Worm (Caenorhabditis elegans) whole organism, mixed stage, embryonic: ENCODE measurements around the gene cutl-21.

ENCODE experiments used
- M03D4.4 ChIP-seq: sonication (generic microtip); optimal IDR thresholded peaks from 2 replicates; lab custom pipeline; 2017; ENCODE audit warnings: mild to moderate bottlenecking, missing genetic modification characterization, missing compliant biosample characterization
- bed-3 ChIP-seq: fragments of 200-800 bp; sonication (Bioruptor generic); optimal IDR thresholded peaks from 3 replicates; lab custom pipeline; 2018; ENCODE audit warnings: mild to moderate bottlenecking, missing genetic modification characterization, moderate library complexity, missing compliant biosample characterization
- ceh-39 ChIP-seq: fragments of 150-350 bp; optimal IDR thresholded peaks from 2 replicates; lab custom pipeline; 2014; ENCODE audit warnings: missing biosample characterization, missing genetic modification characterization
- ceh-43 ChIP-seq: fragments of 200-800 bp; sonication (Bioruptor generic); optimal IDR thresholded peaks from 2 replicates; lab custom pipeline; 2018; ENCODE audit warnings: mild to moderate bottlenecking, missing genetic modification characterization, moderate library complexity, missing compliant biosample characterization
- ceh-83 ChIP-seq: fragments of 200-800 bp; sonication (Bioruptor generic); optimal IDR thresholded peaks from 2 replicates; lab custom pipeline; 2018; ENCODE audit warnings: mild to moderate bottlenecking, missing genetic modification characterization, missing compliant biosample characterization
- ces-1 ChIP-seq: fragments of 150-350 bp; optimal IDR thresholded peaks from 2 replicates; lab custom pipeline; 2014; ENCODE audit warnings: missing biosample characterization, missing genetic modification reagents, missing genetic modification characterization
- cnd-1 ChIP-seq: fragments of 200-800 bp; sonication (Bioruptor generic); optimal IDR thresholded peaks from 2 replicates; lab custom pipeline; 2018; ENCODE audit warnings: mild to moderate bottlenecking, missing genetic modification characterization, missing compliant biosample characterization
- drap-1 ChIP-seq: fragments of 200-800 bp; sonication (Bioruptor generic); optimal IDR thresholded peaks from 3 replicates; lab custom pipeline; 2018; ENCODE audit warnings: mild to moderate bottlenecking, missing genetic modification characterization, missing compliant biosample characterization
- elt-1 ChIP-seq: sonication (generic microtip); optimal IDR thresholded peaks from 2 replicates; lab custom pipeline; 2017; ENCODE audit warnings: missing genetic modification characterization, mild to moderate bottlenecking, missing compliant biosample characterization, antibody characterized with exemption, moderate library complexity, borderline replicate concordance; ENCODE audit not compliant: insufficient read depth
- elt-3 ChIP-seq: fragments of 150-350 bp; optimal IDR thresholded peaks from 2 replicates; lab custom pipeline; 2014; ENCODE audit warnings: missing biosample characterization, missing genetic modification characterization
- flh-1 ChIP-seq: fragments of 200-800 bp; sonication (Bioruptor generic); optimal IDR thresholded peaks from 2 replicates; lab custom pipeline; 2018; ENCODE audit warnings: mild to moderate bottlenecking, missing genetic modification characterization, moderate library complexity, missing compliant biosample characterization
- ham-2 ChIP-seq: fragments of 200-800 bp; sonication (Bioruptor generic); optimal IDR thresholded peaks from 2 replicates; lab custom pipeline; 2018; ENCODE audit warnings: mild to moderate bottlenecking, missing genetic modification characterization, missing compliant biosample characterization
- hlh-1 ChIP-seq: fragments of 150-350 bp; optimal IDR thresholded peaks from 2 replicates; lab custom pipeline; 2014; ENCODE audit warnings: missing biosample characterization, missing genetic modification reagents, missing genetic modification characterization
- lin-13 ChIP-seq: fragments of 150-350 bp; optimal IDR thresholded peaks from 2 replicates; lab custom pipeline; 2014; ENCODE audit warnings: missing biosample characterization, missing genetic modification characterization
- mab-5 ChIP-seq: fragments of 150-350 bp; optimal IDR thresholded peaks from 2 replicates; lab custom pipeline; 2014; ENCODE audit warnings: missing biosample characterization, missing genetic modification characterization
- mep-1 ChIP-seq: fragments of 150-350 bp; optimal IDR thresholded peaks from 2 replicates; lab custom pipeline; 2017; ENCODE audit warnings: missing biosample characterization, missing genetic modification reagents, missing genetic modification characterization, inconsistent platforms
- mls-2 ChIP-seq: sonication (generic microtip); optimal IDR thresholded peaks from 2 replicates; lab custom pipeline; 2016; ENCODE audit warnings: mild to moderate bottlenecking, missing genetic modification characterization, moderate library complexity, missing compliant biosample characterization
- nhr-12 ChIP-seq: fragments of 150-350 bp; optimal IDR thresholded peaks from 2 replicates; lab custom pipeline; 2014; ENCODE audit warnings: missing biosample characterization, missing genetic modification characterization
- nhr-2 ChIP-seq: fragments of 150-350 bp; optimal IDR thresholded peaks from 2 replicates; lab custom pipeline; 2014; ENCODE audit warnings: missing biosample characterization, missing genetic modification characterization
- nhr-237 ChIP-seq: fragments of 150-350 bp; optimal IDR thresholded peaks from 2 replicates; lab custom pipeline; 2014; ENCODE audit warnings: missing biosample characterization, missing genetic modification characterization
- nhr-76 ChIP-seq: sonication (generic microtip); optimal IDR thresholded peaks from 2 replicates; lab custom pipeline; 2017; ENCODE audit warnings: missing biosample characterization, missing genetic modification characterization
- pha-4 ChIP-seq: fragments of 150-350 bp; optimal IDR thresholded peaks from 2 replicates; lab custom pipeline; 2018; ENCODE audit warnings: missing biosample characterization, missing genetic modification reagents, missing genetic modification characterization
- sem-2 ChIP-seq: fragments of 200-800 bp; sonication (Bioruptor generic); optimal IDR thresholded peaks from 2 replicates; lab custom pipeline; 2018; ENCODE audit warnings: mild to moderate bottlenecking, missing genetic modification characterization, missing compliant biosample characterization
- snpc-4 ChIP-seq: fragments of 150-350 bp; optimal IDR thresholded peaks from 2 replicates; lab custom pipeline; 2014; ENCODE audit warnings: missing biosample characterization, missing genetic modification characterization
- sptf-1 ChIP-seq: sonication (generic microtip); optimal IDR thresholded peaks from 2 replicates; lab custom pipeline; 2017; ENCODE audit warnings: mild to moderate bottlenecking, missing genetic modification characterization, moderate library complexity, missing compliant biosample characterization
- tbx-8 ChIP-seq: fragments of 200-800 bp; sonication (Bioruptor generic); optimal IDR thresholded peaks from 2 replicates; lab custom pipeline; 2018; ENCODE audit warnings: mild to moderate bottlenecking, missing genetic modification characterization, moderate library complexity, missing compliant biosample characterization
- unc-120 ChIP-seq: sonication (generic microtip); optimal IDR thresholded peaks from 2 replicates; lab custom pipeline; 2017; ENCODE audit warnings: missing genetic modification characterization, missing compliant biosample characterization; ENCODE audit not compliant: poor library complexity, severe bottlenecking
- unc-39 ChIP-seq: fragments of 150-350 bp; optimal IDR thresholded peaks from 2 replicates; lab custom pipeline; 2014; ENCODE audit warnings: missing biosample characterization, missing genetic modification characterization
- unc-62 ChIP-seq: fragments of 150-350 bp; optimal IDR thresholded peaks from 2 replicates; lab custom pipeline; 2014; ENCODE audit warnings: missing biosample characterization, missing genetic modification reagents, missing genetic modification characterization
- zip-8 ChIP-seq: fragments of 150-350 bp; optimal IDR thresholded peaks from 2 replicates; lab custom pipeline; 2014; ENCODE audit warnings: missing biosample characterization, missing genetic modification characterization
- ztf-11 ChIP-seq: fragments of 150-350 bp; optimal IDR thresholded peaks from 2 replicates; lab custom pipeline; 2014; ENCODE audit warnings: missing biosample characterization, missing genetic modification characterization

Gene cutl-21

DNA sequence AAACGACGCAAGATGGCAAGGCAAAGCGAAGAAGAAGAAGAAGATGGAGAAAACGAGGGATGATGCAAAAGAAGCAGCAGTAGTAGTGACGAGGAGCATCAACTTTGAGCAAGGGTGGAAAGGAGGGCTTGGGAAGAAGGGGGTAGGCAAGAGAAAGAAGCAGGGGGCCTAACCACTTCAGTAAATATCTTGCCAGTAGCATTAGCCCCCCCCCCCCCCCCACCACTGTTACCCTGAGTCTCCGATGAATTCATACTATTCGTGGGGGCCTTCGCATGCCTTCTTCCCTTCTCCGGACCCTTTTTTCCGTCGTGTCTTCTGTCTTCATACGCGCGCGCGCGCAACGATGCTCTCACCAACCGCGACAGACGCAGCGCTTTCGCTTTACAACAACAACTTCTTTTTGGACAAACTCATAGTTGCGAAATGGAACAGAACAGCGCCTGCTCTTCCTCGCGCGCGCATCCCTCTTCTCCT lies 17.7 kb downstream of the cutl-21 start:
- TF ChIP-seq M03D4.4 (tag; lab: Kevin White, UChicago) (peak; percentile 43), hlh-1 (tag; lab: Kevin White, UChicago) (peak; percentile 21), nhr-2 (tag; lab: Kevin White, UChicago) (no peak), sem-2 (GFP tag; lab: Kevin White, UChicago) (no peak), unc-62 (GFP tag; lab: Kevin White, UChicago) (no peak), unc-120 (tag; lab: Kevin White, UChicago) (peak; percentile 25), snpc-4 (tag; lab: Kevin White, UChicago) (no peak), drap-1 (GFP tag; lab: Kevin White, UChicago) (peak; percentile 25), sptf-1 (tag; lab: Kevin White, UChicago) (peak; percentile 13), ham-2 (GFP tag; lab: Kevin White, UChicago) (peak; percentile 49), ces-1 (peak; percentile 62), mls-2 (tag; lab: Kevin White, UChicago) (peak; percentile 75), pha-4 (no peak), ceh-39 (no peak), nhr-76 (no peak), cnd-1 (peak; percentile 58)

DNA sequence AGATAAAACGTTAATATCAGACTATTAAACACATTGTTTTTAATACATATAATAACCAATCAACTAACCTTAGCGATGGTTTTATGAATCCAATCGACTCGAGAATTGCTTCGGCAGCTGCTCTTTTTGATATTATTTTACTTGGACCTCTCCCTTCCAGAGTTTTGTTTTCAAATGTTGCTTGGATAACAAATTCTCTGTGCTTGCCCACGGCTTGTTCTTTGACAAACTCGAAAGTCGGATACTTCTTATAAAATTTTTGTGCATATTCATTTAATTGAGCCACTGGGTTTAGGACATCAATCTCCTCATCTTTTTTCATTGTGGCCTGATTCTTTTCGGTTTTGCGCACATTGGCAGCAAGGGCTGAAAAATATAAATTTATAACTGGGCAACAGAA lies 20.9 kb downstream of the cutl-21 start, which contains the start of gene F55A4.3:
F55A4.3 (minus strand) TSS at position 101 of the 400 bp plus-strand sequence.
- no peak for TF ChIP-seq tbx-8 (GFP tag; lab: Kevin White, UChicago)
- no peak for TF ChIP-seq pha-4
- TF ChIP-seq elt-1, result no peak
- no peak for TF ChIP-seq sem-2 (GFP tag; lab: Kevin White, UChicago)
- TF ChIP-seq hlh-1 (tag; lab: Kevin White, UChicago), result no peak
- no peak for TF ChIP-seq zip-8 (tag; lab: Kevin White, UChicago)
- no peak for TF ChIP-seq unc-39 (tag; lab: Kevin White, UChicago)
- no peak for TF ChIP-seq nhr-12 (tag; lab: Kevin White, UChicago)
- no peak for TF ChIP-seq flh-1 (GFP tag; lab: Kevin White, UChicago)
- no peak for TF ChIP-seq snpc-4 (tag; lab: Kevin White, UChicago)
- no peak for TF ChIP-seq ces-1
- TF ChIP-seq unc-62 (GFP tag; lab: Kevin White, UChicago), result no peak
- no peak for TF ChIP-seq cnd-1

DNA sequence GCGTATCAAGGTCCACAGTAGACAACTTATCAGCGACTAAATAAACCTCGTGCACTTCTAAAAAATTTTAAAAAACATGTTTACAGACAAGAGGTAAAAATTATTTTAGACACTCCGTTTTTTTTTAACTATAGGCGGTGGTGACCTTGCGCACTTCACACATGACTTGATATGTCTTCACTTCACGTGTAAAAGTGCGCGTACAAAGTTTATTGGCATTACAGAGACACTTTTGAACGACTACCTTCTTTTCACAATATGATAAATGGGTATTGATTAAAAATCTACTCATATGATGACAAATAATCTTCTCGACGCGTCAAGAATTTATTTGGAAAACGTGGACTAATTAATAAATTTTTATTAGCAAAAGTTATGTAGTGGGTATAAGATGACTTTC lies 22.6 kb downstream of the cutl-21 start:
- TF ChIP-seq ceh-43 (GFP tag; lab: Kevin White, UChicago) (no peak), bed-3 (GFP tag; lab: Kevin White, UChicago) (no peak), mep-1 (tag; lab: Kevin White, UChicago) (no peak), cnd-1 (no peak), nhr-237 (tag; lab: Kevin White, UChicago) (no peak), mls-2 (tag; lab: Kevin White, UChicago) (no peak), M03D4.4 (tag; lab: Kevin White, UChicago) (no peak), unc-62 (GFP tag; lab: Kevin White, UChicago) (no peak), elt-3 (tag; lab: Kevin White, UChicago) (no peak), ceh-39 (no peak), nhr-76 (no peak), ham-2 (GFP tag; lab: Kevin White, UChicago) (no peak), pha-4 (no peak), snpc-4 (tag; lab: Kevin White, UChicago) (no peak), hlh-1 (tag; lab: Kevin White, UChicago) (no peak), nhr-2 (tag; lab: Kevin White, UChicago) (no peak), elt-1 (no peak), unc-120 (tag; lab: Kevin White, UChicago) (no peak), ztf-11 (tag; lab: Kevin White, UChicago) (no peak), unc-39 (tag; lab: Kevin White, UChicago) (no peak)

DNA sequence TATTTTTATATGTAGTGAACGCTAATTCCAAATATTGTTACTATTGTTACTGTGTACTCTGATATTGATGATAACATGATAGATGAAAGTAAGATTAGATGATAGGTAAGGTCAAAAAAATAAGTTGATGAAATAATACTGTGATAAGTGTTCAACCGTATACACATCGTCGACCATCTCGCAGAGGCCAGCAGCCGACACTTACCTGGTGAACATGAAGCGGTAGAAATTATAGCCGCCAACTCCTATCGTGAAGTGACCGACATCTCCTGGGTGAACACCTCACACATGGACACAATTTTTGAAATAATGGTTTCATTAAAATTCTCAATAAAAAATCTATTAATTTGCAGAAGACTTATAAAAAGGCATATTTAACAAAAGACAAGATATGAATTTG lies 23.2 kb downstream of the cutl-21 start:
- no peak for TF ChIP-seq mls-2 (tag; lab: Kevin White, UChicago)
- TF ChIP-seq pha-4, result no peak
- TF ChIP-seq snpc-4 (tag; lab: Kevin White, UChicago), result no peak
- no peak for TF ChIP-seq sem-2 (GFP tag; lab: Kevin White, UChicago)
- TF ChIP-seq mep-1 (tag; lab: Kevin White, UChicago), result no peak

- no peak for TF ChIP-seq mab-5
- no peak for TF ChIP-seq M03D4.4 (tag; lab: Kevin White, UChicago)
- TF ChIP-seq nhr-2 (tag; lab: Kevin White, UChicago), result no peak
- TF ChIP-seq pha-4, result no peak
- TF ChIP-seq lin-13 (tag; lab: Kevin White, UChicago), result no peak
- TF ChIP-seq drap-1 (GFP tag; lab: Kevin White, UChicago), result no peak
- no peak for TF ChIP-seq ceh-83
- no peak for TF ChIP-seq flh-1 (GFP tag; lab: Kevin White, UChicago)
- TF ChIP-seq elt-3 (tag; lab: Kevin White, UChicago), result no peak
- TF ChIP-seq nhr-237 (tag; lab: Kevin White, UChicago), result no peak
- TF ChIP-seq unc-39 (tag; lab: Kevin White, UChicago), result no peak
Measured at ce11 chrX:1030867-1031266, 26.7 kb downstream of the cutl-21 start.
